Fruit fly (Drosophila melanogaster) whole organism, prepupa: ENCODE data around the gene RnpS1.
A peak's percentile ranks its signal among the peaks of the same experiment; 100 is the strongest.

Source experiments
- Blimp-1 ChIP-seq: fragments of 200-800 bp; sonication (Bioruptor generic); optimal IDR thresholded peaks from 3 replicates; lab custom pipeline; 2017; ENCODE audit warnings: missing biosample characterization, missing genetic modification characterization, mild to moderate bottlenecking, moderate library complexity, missing genetic modification reagents
- CG10669 ChIP-seq: fragments of 200-800 bp; sonication (Bioruptor generic); optimal IDR thresholded peaks from 3 replicates; lab custom pipeline; 2018; ENCODE audit warnings: missing biosample characterization, mild to moderate bottlenecking, missing genetic modification characterization, moderate library complexity
- CG11762 ChIP-seq: fragments of 200-800 bp; sonication (Bioruptor generic); optimal IDR thresholded peaks from 3 replicates; lab custom pipeline; 2016; ENCODE audit warnings: missing biosample characterization, missing genetic modification characterization; ENCODE audit not compliant: insufficient read depth
- CG11902 ChIP-seq: fragments of 200-800 bp; sonication (Bioruptor generic); optimal IDR thresholded peaks from 3 replicates; lab custom pipeline; 2016; ENCODE audit warnings: missing biosample characterization, missing genetic modification characterization
- CG15336 ChIP-seq: fragments of 200-800 bp; sonication (Bioruptor generic); IDR thresholded peaks from 2 replicates; pipeline ENCODE4 v1.3.6; 2022; ENCODE audit warnings: missing biosample characterization, missing genetic modification characterization
- CG1621 ChIP-seq: fragments of 200-800 bp; sonication (Bioruptor generic); optimal IDR thresholded peaks from 3 replicates; lab custom pipeline; 2018; ENCODE audit warnings: missing biosample characterization, mild to moderate bottlenecking, missing genetic modification characterization
- CG3032 ChIP-seq: fragments of 200-800 bp; optimal IDR thresholded peaks from 2 replicates; lab custom pipeline; 2019; ENCODE audit warnings: missing biosample characterization, mild to moderate bottlenecking, missing genetic modification characterization, moderate library complexity
- CG31627 ChIP-seq: fragments of 200-800 bp; sonication (Bioruptor generic); optimal IDR thresholded peaks from 3 replicates; lab custom pipeline; 2016; ENCODE audit warnings: missing biosample characterization, missing genetic modification characterization
- CG32006 ChIP-seq: fragments of 200-800 bp; sonication (Bioruptor generic); optimal IDR thresholded peaks from 3 replicates; lab custom pipeline; 2017; ENCODE audit warnings: missing biosample characterization, mild to moderate bottlenecking, missing genetic modification characterization
- CG6276 ChIP-seq: fragments of 200-800 bp; sonication (Bioruptor generic); optimal IDR thresholded peaks from 2 replicates; lab custom pipeline; 2017; ENCODE audit warnings: missing biosample characterization, mild to moderate bottlenecking, missing genetic modification characterization
- CG6792 ChIP-seq: fragments of 200-800 bp; sonication (Bioruptor generic); optimal IDR thresholded peaks from 3 replicates; lab custom pipeline; 2016; ENCODE audit warnings: missing biosample characterization, missing genetic modification characterization
- CG6808 ChIP-seq: fragments of 200-800 bp; sonication (Bioruptor generic); optimal IDR thresholded peaks from 3 replicates; lab custom pipeline; 2017; ENCODE audit warnings: missing biosample characterization, missing genetic modification characterization, mild to moderate bottlenecking, moderate library complexity, missing genetic modification reagents
- CG7368 ChIP-seq: fragments of 200-800 bp; sonication (Bioruptor generic); optimal IDR thresholded peaks from 3 replicates; lab custom pipeline; 2016; ENCODE audit warnings: missing biosample characterization, missing genetic modification characterization
- CG8119 ChIP-seq: fragments of 200-800 bp; sonication (Bioruptor generic); IDR thresholded peaks from 3 replicates; pipeline ENCODE4 v1.3.6; 2022; ENCODE audit warnings: missing biosample characterization, missing genetic modification characterization
- CG9139 ChIP-seq: fragments of 200-800 bp; sonication (Bioruptor generic); optimal IDR thresholded peaks from 3 replicates; lab custom pipeline; 2017; ENCODE audit warnings: missing biosample characterization, mild to moderate bottlenecking, missing genetic modification characterization
- Eip75B ChIP-seq: fragments of 200-800 bp; sonication (Bioruptor generic); optimal IDR thresholded peaks from 3 replicates; lab custom pipeline; 2016; ENCODE audit warnings: missing biosample characterization, missing genetic modification characterization
- Eip78C ChIP-seq: fragments of 200-800 bp; sonication (Bioruptor generic); peaks from one replicate; lab custom pipeline; 2016; ENCODE audit warnings: missing biosample characterization, missing genetic modification characterization
- Eip93F ChIP-seq: fragments of 200-800 bp; sonication (Bioruptor generic); optimal IDR thresholded peaks from 2 replicates; lab custom pipeline; 2016; ENCODE audit warnings: missing biosample characterization, mild to moderate bottlenecking, missing genetic modification characterization
- Ets21C ChIP-seq: fragments of 200-800 bp; sonication (Bioruptor generic); optimal IDR thresholded peaks from 3 replicates; lab custom pipeline; 2016; ENCODE audit warnings: missing biosample characterization, missing genetic modification characterization
- Ets96B ChIP-seq: fragments of 200-800 bp; optimal IDR thresholded peaks from 2 replicates; lab custom pipeline; 2019; ENCODE audit warnings: missing biosample characterization, mild to moderate bottlenecking, missing genetic modification characterization, moderate library complexity
- Gug ChIP-seq: fragments of 200-800 bp; sonication (Bioruptor generic); IDR thresholded peaks from 2 replicates; pipeline ENCODE4 v1.3.6; 2022; ENCODE audit warnings: missing biosample characterization, missing genetic modification characterization
- Lpt ChIP-seq: fragments of 200-800 bp; sonication (Bioruptor generic); optimal IDR thresholded peaks from 3 replicates; lab custom pipeline; 2016; ENCODE audit warnings: missing biosample characterization, missing genetic modification characterization
- Met ChIP-seq: fragments of 200-800 bp; sonication (Bioruptor generic); optimal IDR thresholded peaks from 3 replicates; lab custom pipeline; 2016; ENCODE audit warnings: missing biosample characterization, missing genetic modification characterization
- OdsH ChIP-seq: fragments of 200-800 bp; sonication (Bioruptor generic); optimal IDR thresholded peaks from 3 replicates; lab custom pipeline; 2016; ENCODE audit warnings: missing biosample characterization, missing genetic modification characterization
- Sox102F ChIP-seq: fragments of 200-800 bp; sonication (Bioruptor generic); optimal IDR thresholded peaks from 2 replicates; lab custom pipeline; 2016; ENCODE audit warnings: missing biosample characterization, mild to moderate bottlenecking, missing genetic modification characterization
- Sox14 ChIP-seq: fragments of 200-800 bp; sonication (Bioruptor generic); optimal IDR thresholded peaks from 3 replicates; lab custom pipeline; 2016; ENCODE audit warnings: missing biosample characterization, missing genetic modification characterization
- Sox15 ChIP-seq: fragments of 200-800 bp; sonication (Bioruptor generic); optimal IDR thresholded peaks from 3 replicates; lab custom pipeline; 2016; ENCODE audit warnings: missing biosample characterization, missing genetic modification characterization
- achi ChIP-seq: fragments of 200-800 bp; sonication (Bioruptor generic); optimal IDR thresholded peaks from 3 replicates; lab custom pipeline; 2016; ENCODE audit warnings: missing biosample characterization, missing genetic modification characterization
- acj6 ChIP-seq: fragments of 200-800 bp; sonication (Bioruptor generic); optimal IDR thresholded peaks from 3 replicates; lab custom pipeline; 2016; ENCODE audit warnings: missing biosample characterization, missing genetic modification characterization
- dac ChIP-seq: fragments of 200-800 bp; sonication (Bioruptor generic); optimal IDR thresholded peaks from 2 replicates; lab custom pipeline; 2017; ENCODE audit warnings: missing biosample characterization, mild to moderate bottlenecking, missing genetic modification characterization
- dsx ChIP-seq: fragments of 200-800 bp; optimal IDR thresholded peaks from 3 replicates; lab custom pipeline; 2019; ENCODE audit warnings: missing biosample characterization, mild to moderate bottlenecking, missing genetic modification characterization, moderate library complexity; ENCODE audit not compliant: poor library complexity, severe bottlenecking
- esn ChIP-seq: fragments of 200-800 bp; sonication (Bioruptor generic); optimal IDR thresholded peaks from 2 replicates; lab custom pipeline; 2016; ENCODE audit warnings: missing biosample characterization, mild to moderate bottlenecking, missing genetic modification characterization, moderate library complexity
- fd59A ChIP-seq: fragments of 200-800 bp; sonication (Bioruptor generic); optimal IDR thresholded peaks from 2 replicates; lab custom pipeline; 2017; ENCODE audit warnings: missing biosample characterization, mild to moderate bottlenecking, missing genetic modification characterization, missing genetic modification reagents
- fkh ChIP-seq: fragments of 200-800 bp; sonication (Bioruptor generic); optimal IDR thresholded peaks from 3 replicates; lab custom pipeline; 2017; ENCODE audit warnings: missing biosample characterization, mild to moderate bottlenecking, missing genetic modification characterization, moderate library complexity
- lz ChIP-seq: fragments of 200-800 bp; sonication (Bioruptor generic); optimal IDR thresholded peaks from 3 replicates; lab custom pipeline; 2016; ENCODE audit warnings: missing biosample characterization, missing genetic modification characterization
- pdm3 ChIP-seq: fragments of 200-800 bp; sonication (Bioruptor generic); optimal IDR thresholded peaks from 3 replicates; lab custom pipeline; 2016; ENCODE audit warnings: missing biosample characterization, missing genetic modification characterization
- salr ChIP-seq, 2 experiments: fragments of 200-800 bp; sonication (Bioruptor generic); optimal IDR thresholded peaks; 3 replicates each; lab custom pipeline; 2016 to 2018; ENCODE audit warnings: missing biosample characterization in 2 of 2, missing genetic modification characterization in 2 of 2, mild to moderate bottlenecking in 1 of 2
- spab ChIP-seq: fragments of 200-800 bp; sonication (Bioruptor generic); optimal IDR thresholded peaks from 2 replicates; lab custom pipeline; 2017; ENCODE audit warnings: missing biosample characterization, mild to moderate bottlenecking, missing genetic modification characterization, missing genetic modification reagents
- ss ChIP-seq, 2 experiments: fragments of 200-800 bp; sonication (Bioruptor generic); optimal IDR thresholded peaks; 2 replicates in 1 of 2; 3 replicates in 1 of 2; lab custom pipeline; 2017 to 2018; ENCODE audit warnings: mild to moderate bottlenecking in 2 of 2, missing biosample characterization in 2 of 2, missing genetic modification characterization in 2 of 2, moderate library complexity in 1 of 2
- topi ChIP-seq: fragments of 200-800 bp; sonication (Bioruptor generic); optimal IDR thresholded peaks from 3 replicates; lab custom pipeline; 2016; ENCODE audit warnings: missing biosample characterization, missing genetic modification characterization
- vri ChIP-seq: fragments of 200-800 bp; sonication (Bioruptor generic); optimal IDR thresholded peaks from 3 replicates; lab custom pipeline; 2016; ENCODE audit warnings: missing biosample characterization, mild to moderate bottlenecking, missing genetic modification characterization

RnpS1 gene

DNA sequence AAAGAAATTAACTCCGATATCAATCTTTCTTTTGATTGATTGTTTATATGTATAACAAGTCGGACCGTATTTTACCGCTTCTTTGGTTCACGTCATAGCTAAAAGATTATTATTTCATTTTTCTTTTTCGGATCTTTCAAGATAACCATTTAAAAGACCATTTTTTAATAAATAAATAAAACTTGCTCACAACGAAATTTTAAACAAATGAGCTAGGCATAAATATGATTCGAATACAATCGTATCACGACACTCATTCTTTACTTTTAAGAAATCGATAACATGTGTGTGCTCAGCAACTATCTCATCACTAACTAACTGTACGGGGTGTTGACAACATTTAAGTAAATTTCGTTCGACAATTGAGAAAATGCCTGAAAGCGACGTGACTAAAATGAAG lies 47.5 kb upstream of the RnpS1 start, which contains the start of gene CG8149:
Gene CG8149, plus strand, starts transcription at position 302 of the 400 bp plus-strand sequence.
- TF ChIP-seq pdm3 (GFP tag; lab: Kevin White, UChicago) (no peak), CG9139 (GFP tag; lab: Kevin White, UChicago) (no peak), dac (no peak), Lpt (GFP tag; lab: Kevin White, UChicago) (no peak), CG10669 (GFP tag; lab: Kevin White, UChicago) (no peak), OdsH (no peak), lz (GFP tag; lab: Kevin White, UChicago) (peak; percentile 14), esn (GFP tag; lab: Kevin White, UChicago) (peak; percentile 27), Sox15 (GFP tag; lab: Kevin White, UChicago) (no peak), Blimp-1 (GFP tag; lab: Kevin White, UChicago) (no peak), CG8119 (GFP tag; lab: Robert Waterston, UW) (no peak), topi (GFP tag; lab: Kevin White, UChicago) (peak; percentile 21), achi (no peak), fkh (peak; percentile 76), Eip78C (peak; percentile 10), Eip93F (GFP tag; lab: Kevin White, UChicago) (no peak), salr (GFP tag; optimal IDR thresholded peaks at IDR 0.05; lab: Kevin White, UChicago) (no peak), CG1621 (tag; lab: Kevin White, UChicago) (peak; percentile 35), dsx (peak; percentile 11), CG11762 (GFP tag; lab: Kevin White, UChicago) (no peak), Sox14 (GFP tag; lab: Kevin White, UChicago) (peak; percentile 39), CG6808 (GFP tag; lab: Kevin White, UChicago) (no peak), fd59A (GFP tag; lab: Kevin White, UChicago) (no peak)

DNA sequence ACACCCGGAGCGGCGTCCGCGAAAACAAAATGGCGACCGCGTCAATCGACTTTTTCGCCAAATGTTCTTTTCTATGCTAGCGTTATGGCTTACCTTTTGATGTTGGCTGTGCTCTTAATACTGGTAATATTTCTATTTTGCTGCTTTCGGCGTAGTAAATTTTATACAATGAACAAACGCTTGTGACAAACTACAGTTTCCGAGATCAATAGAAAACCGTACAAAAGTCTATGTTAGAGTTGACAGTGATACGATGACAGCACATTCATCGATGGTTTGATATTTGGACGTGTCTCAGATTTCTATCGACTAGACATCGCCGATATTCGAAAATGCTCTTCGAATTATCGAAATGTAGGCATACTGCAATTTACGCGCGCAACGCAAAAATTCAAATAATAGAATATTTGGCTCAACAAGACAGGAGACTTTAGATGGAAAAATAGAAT lies 41.7 kb upstream of the RnpS1 start, which contains the start of gene rump:
Gene rump, minus strand, starts transcription at position 255 of the 449 bp plus-strand sequence.
- TF ChIP-seq CG1621 (tag; lab: Kevin White, UChicago): peak; percentile 93
- peak; percentile 25 for TF ChIP-seq Eip78C
- no peak for TF ChIP-seq Gug (GFP tag; lab: Robert Waterston, UW)
- peak; percentile 21 for TF ChIP-seq Sox14 (GFP tag; lab: Kevin White, UChicago)
- TF ChIP-seq esn (GFP tag; lab: Kevin White, UChicago): peak; percentile 2
- TF ChIP-seq dsx: peak; percentile 15
- no peak for TF ChIP-seq CG11902 (GFP tag; lab: Kevin White, UChicago)
- no peak for TF ChIP-seq achi
- no peak for TF ChIP-seq Sox15 (GFP tag; lab: Kevin White, UChicago)
- no peak for TF ChIP-seq CG15336 (GFP tag; lab: Robert Waterston, UW)
- no peak for TF ChIP-seq vri (GFP tag; lab: Kevin White, UChicago)
- no peak for TF ChIP-seq Ets96B (tag; lab: Kevin White, UChicago)
- no peak for TF ChIP-seq CG6276 (GFP tag; lab: Kevin White, UChicago)
- TF ChIP-seq, all 60 proteins: peak for 5

dm6 chr3R:9512193-9513051 lies 39.4 kb upstream of the RnpS1 start:
- TF ChIP-seq acj6 (GFP tag; lab: Kevin White, UChicago) (no peak), ss (GFP tag; optimal IDR thresholded peaks at IDR 0.05; lab: Kevin White, UChicago) (peak in 1 of 2 experiments; percentile 1), Eip78C (peak; percentile 74), CG1621 (tag; lab: Kevin White, UChicago) (peak; percentile 44), dsx (peak; percentile 45)

dm6 chr3R:9513052-9513420 lies 38.8 kb upstream of the RnpS1 start, which contains the start of the genes Ras85D and Rlb1:
Gene Ras85D, minus strand, starts transcription at chr3R:9513067.
Gene Rlb1, plus strand, starts transcription at chr3R:9513327.
- TF ChIP-seq Sox102F (GFP tag; lab: Kevin White, UChicago) (no peak), Ets21C (GFP tag; lab: Kevin White, UChicago) (no peak), CG32006 (GFP tag; lab: Kevin White, UChicago) (no peak), CG31627 (GFP tag; lab: Kevin White, UChicago) (peak; percentile 84), fkh (peak; percentile 29), Sox14 (GFP tag; lab: Kevin White, UChicago) (peak; percentile 68), Eip75B (GFP tag; lab: Kevin White, UChicago) (no peak), achi (peak; percentile 53), salr (GFP tag; optimal IDR thresholded peaks at IDR 0.05; lab: Kevin White, UChicago) (no peak), Lpt (GFP tag; lab: Kevin White, UChicago) (peak; percentile 14), Sox15 (GFP tag; lab: Kevin White, UChicago) (peak; percentile 58), CG6792 (GFP tag; lab: Kevin White, UChicago) (peak; percentile 35), Eip78C (peak; percentile 66), CG6808 (GFP tag; lab: Kevin White, UChicago) (no peak), pdm3 (GFP tag; lab: Kevin White, UChicago) (no peak), CG3032 (tag; lab: Kevin White, UChicago) (peak; percentile 58), Ets96B (tag; lab: Kevin White, UChicago) (peak; percentile 14), Met (GFP tag; lab: Kevin White, UChicago) (no peak), CG7368 (GFP tag; lab: Kevin White, UChicago) (no peak), spab (GFP tag; lab: Kevin White, UChicago) (no peak), CG11902 (GFP tag; lab: Kevin White, UChicago) (peak; percentile 54)
